Fruit fly (Drosophila melanogaster): ENCODE measurements around the gene EMC6.

EMC6 gene

DNA sequence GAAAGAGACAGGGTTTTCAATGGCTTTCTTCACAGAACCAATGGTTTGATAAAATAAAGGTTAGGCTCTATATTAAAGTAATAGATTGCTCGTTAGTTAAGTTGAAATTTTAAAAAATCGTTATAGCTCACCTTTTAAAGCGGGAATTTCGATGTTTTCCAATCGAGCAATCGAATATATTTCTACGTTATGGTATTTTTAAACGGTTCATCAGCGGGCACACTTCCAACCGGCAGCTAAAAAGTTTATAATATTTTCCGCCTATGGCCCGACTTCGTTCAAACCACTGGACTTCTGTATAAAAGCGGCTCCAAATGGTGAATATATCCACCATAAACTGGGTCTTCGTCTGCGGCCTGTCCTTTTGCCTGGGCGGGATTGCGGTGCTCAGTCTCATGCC is 1.8 kb downstream of the EMC6 start, which contains the start of gene beta4GalT7:
beta4GalT7 (plus strand) TSS at position 201 of the 400 bp plus-strand sequence.
- TF ChIP-seq CG11617 (GFP tag; optimal IDR thresholded peaks at IDR 0.05) (no peak), CG12768 (GFP tag; optimal IDR thresholded peaks at IDR 0.05) (no peak), Mnt (GFP tag; optimal IDR thresholded peaks at IDR 0.05) (no peak), CG7045 (GFP tag; optimal IDR thresholded peaks at IDR 0.05) (no peak), CG14711 (tag; optimal IDR thresholded peaks at IDR 0.05) (no peak), CG1620 (GFP tag; optimal IDR thresholded peaks at IDR 0.05) (no peak), cnc (optimal IDR thresholded peaks at IDR 0.05) (no peak), CG7101 (tag; optimal IDR thresholded peaks at IDR 0.05) (no peak), toe (GFP tag; optimal IDR thresholded peaks at IDR 0.05) (no peak)

DNA sequence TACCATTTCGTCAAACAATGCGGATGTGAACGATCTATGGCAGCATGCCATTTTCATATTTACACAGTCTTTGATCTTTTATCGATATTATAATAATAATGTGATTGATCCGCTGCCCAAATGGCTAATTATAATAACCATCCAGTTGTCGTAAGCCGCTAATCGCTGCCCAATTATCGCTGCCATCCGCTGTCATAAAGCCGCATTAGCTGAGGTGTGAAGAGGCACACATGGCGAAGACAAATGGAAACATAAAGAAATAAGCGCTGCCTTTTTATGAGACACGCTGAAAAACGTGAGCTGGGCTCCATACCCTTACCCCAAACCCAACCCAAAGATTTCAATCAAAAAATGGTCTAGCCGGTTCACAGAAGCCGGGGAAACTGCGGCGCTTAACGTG is 12.8 kb downstream of the EMC6 start:
- TF ChIP-seq pad (GFP tag; optimal IDR thresholded peaks at IDR 0.05) (no peak), CG12768 (GFP tag; optimal IDR thresholded peaks at IDR 0.05) (no peak), CG11617 (GFP tag; optimal IDR thresholded peaks at IDR 0.05) (no peak), cic (GFP tag; optimal IDR thresholded peaks at IDR 0.05) (no peak)

dm6 chr3R:25009745-25010446 is 14.9 kb downstream of the EMC6 start:
- TF ChIP-seq CG12768 (GFP tag; optimal IDR thresholded peaks at IDR 0.05) (no peak), Mnt (GFP tag; optimal IDR thresholded peaks at IDR 0.05) (no peak), ovo (GFP tag; optimal IDR thresholded peaks at IDR 0.05) (no peak), toe (GFP tag; optimal IDR thresholded peaks at IDR 0.05) (no peak), Hr96 (GFP tag; optimal IDR thresholded peaks at IDR 0.05) (no peak), bab1 (GFP tag; optimal IDR thresholded peaks at IDR 0.05) (no peak), CG7101 (tag; optimal IDR thresholded peaks at IDR 0.05) (no peak), CG14711 (tag; optimal IDR thresholded peaks at IDR 0.05) (no peak), Clk (GFP tag; optimal IDR thresholded peaks at IDR 0.05) (no peak), cnc (optimal IDR thresholded peaks at IDR 0.05) (no peak), tj (GFP tag; optimal IDR thresholded peaks at IDR 0.05) (no peak), cic (GFP tag; optimal IDR thresholded peaks at IDR 0.05) (no peak), CG11617 (GFP tag; optimal IDR thresholded peaks at IDR 0.05) (no peak), Crg-1 (GFP tag; optimal IDR thresholded peaks at IDR 0.05) (no peak), pad (GFP tag; optimal IDR thresholded peaks at IDR 0.05) (no peak), CG1620 (GFP tag; optimal IDR thresholded peaks at IDR 0.05) (no peak), CG5204 (GFP tag; optimal IDR thresholded peaks at IDR 0.05) (no peak), CG33017 (tag; optimal IDR thresholded peaks at IDR 0.05) (no peak)

DNA sequence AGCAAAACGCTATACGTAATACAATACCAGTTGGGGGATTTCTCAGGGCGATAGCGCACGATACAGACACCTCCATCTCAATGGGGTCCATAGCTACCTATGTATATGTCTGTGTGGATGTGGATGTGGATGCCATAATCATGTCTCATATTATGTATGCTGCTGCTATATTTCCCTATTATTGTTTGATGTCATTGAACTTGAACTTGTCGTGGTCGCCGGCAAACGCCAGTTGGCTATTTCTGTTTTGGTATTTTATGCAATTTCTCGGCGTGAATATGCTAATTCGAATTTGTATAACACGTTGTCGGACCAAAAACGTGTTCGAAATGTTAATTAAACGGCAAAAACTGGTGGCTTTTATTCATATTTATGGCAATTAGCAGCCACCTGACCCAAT is 19.1 kb downstream of the EMC6 start:
- TF ChIP-seq Mnt (GFP tag; optimal IDR thresholded peaks at IDR 0.05) = no peak
- no peak for TF ChIP-seq CG14711 (tag; optimal IDR thresholded peaks at IDR 0.05)

dm6 chr3R:25004763-25005162 is 20.1 kb downstream of the EMC6 start:
- no peak for TF ChIP-seq CG11617 (GFP tag; optimal IDR thresholded peaks at IDR 0.05)

- TF ChIP-seq CG1620 (GFP tag; optimal IDR thresholded peaks at IDR 0.05) (no peak), CG5204 (GFP tag; optimal IDR thresholded peaks at IDR 0.05) (no peak), CG7045 (GFP tag; optimal IDR thresholded peaks at IDR 0.05) (no peak), CG11617 (GFP tag; optimal IDR thresholded peaks at IDR 0.05) (no peak), cnc (optimal IDR thresholded peaks at IDR 0.05) (no peak), ovo (GFP tag; optimal IDR thresholded peaks at IDR 0.05) (no peak), Mnt (GFP tag; optimal IDR thresholded peaks at IDR 0.05) (no peak), toe (GFP tag; optimal IDR thresholded peaks at IDR 0.05) (no peak), CG33017 (tag; optimal IDR thresholded peaks at IDR 0.05) (no peak), tj (GFP tag; optimal IDR thresholded peaks at IDR 0.05) (no peak), pad (GFP tag; optimal IDR thresholded peaks at IDR 0.05) (no peak), Hr96 (GFP tag; optimal IDR thresholded peaks at IDR 0.05) (no peak), CG7101 (tag; optimal IDR thresholded peaks at IDR 0.05) (no peak), Crg-1 (GFP tag; optimal IDR thresholded peaks at IDR 0.05) (no peak), CG12768 (GFP tag; optimal IDR thresholded peaks at IDR 0.05) (no peak), Clk (GFP tag; optimal IDR thresholded peaks at IDR 0.05) (no peak), cic (GFP tag; optimal IDR thresholded peaks at IDR 0.05) (no peak), CG14711 (tag; optimal IDR thresholded peaks at IDR 0.05) (no peak), kay (GFP tag; ENCODE audit: borderline replicate concordance) (no peak)
These were observed 20.8 kb downstream of the EMC6 start for dm6 chr3R:25004064-25004463.

dm6 chr3R:25002257-25002656 is 22.6 kb downstream of the EMC6 start:
- TF ChIP-seq CG7101 (tag; optimal IDR thresholded peaks at IDR 0.05) (no peak), CG33017 (tag; optimal IDR thresholded peaks at IDR 0.05) (no peak), bab1 (GFP tag; optimal IDR thresholded peaks at IDR 0.05) (no peak)

DNA sequence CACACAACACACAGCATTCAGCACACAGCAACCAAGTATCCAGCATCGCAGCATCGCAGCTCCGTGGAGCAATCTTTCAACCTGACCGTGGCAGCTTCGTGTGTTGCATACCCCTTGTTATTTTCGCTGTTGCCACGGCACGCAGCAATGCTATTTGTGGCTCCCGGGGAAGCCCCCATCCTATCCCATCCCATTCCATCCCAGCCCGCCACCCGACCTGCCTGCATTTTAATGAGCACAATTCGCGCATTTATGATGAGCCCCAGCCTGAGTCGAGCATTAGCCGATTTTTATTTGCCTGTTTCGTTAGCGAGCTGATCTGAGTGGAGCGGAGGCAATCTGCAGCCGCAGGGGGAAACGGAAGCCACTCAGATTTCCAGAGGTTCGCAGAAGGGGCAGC is 25.2 kb downstream of the EMC6 start:
- no peak for TF ChIP-seq CG33017 (tag; optimal IDR thresholded peaks at IDR 0.05)
- TF ChIP-seq bab1 (GFP tag; optimal IDR thresholded peaks at IDR 0.05) = no peak
- TF ChIP-seq CG14711 (tag; optimal IDR thresholded peaks at IDR 0.05) = no peak
- no peak for TF ChIP-seq CG1620 (GFP tag; optimal IDR thresholded peaks at IDR 0.05)
- TF ChIP-seq Mnt (GFP tag; optimal IDR thresholded peaks at IDR 0.05) = no peak
- no peak for TF ChIP-seq Clk (GFP tag; optimal IDR thresholded peaks at IDR 0.05)
- no peak for TF ChIP-seq CG7101 (tag; optimal IDR thresholded peaks at IDR 0.05)
- no peak for TF ChIP-seq Hr96 (GFP tag; optimal IDR thresholded peaks at IDR 0.05)
- TF ChIP-seq kay (GFP tag; ENCODE audit: borderline replicate concordance) = no peak
